Worm (Caenorhabditis elegans) whole organism, L1 larva: ENCODE data around the gene str-175.
A peak's percentile ranks its signal among the peaks of the same experiment; 100 is the strongest.

ENCODE experiments used
- C04F5.9 ChIP-seq: sonication (generic microtip); optimal IDR thresholded peaks from 2 replicates; lab custom pipeline; 2016; ENCODE audit warnings: missing genetic modification characterization, missing compliant biosample characterization
- C16A3.4 ChIP-seq: fragments of 150-350 bp; optimal IDR thresholded peaks from 2 replicates; lab custom pipeline; 2014; ENCODE audit warnings: missing biosample characterization, missing genetic modification characterization
- Y116A8C.19 ChIP-seq: sonication (generic microtip); optimal IDR thresholded peaks from 2 replicates; lab custom pipeline; 2016; ENCODE audit warnings: missing compliant biosample characterization, missing genetic modification characterization, borderline replicate concordance
- aha-1 ChIP-seq: fragments of 150-350 bp; optimal IDR thresholded peaks from 2 replicates; lab custom pipeline; 2014; ENCODE audit warnings: missing biosample characterization, missing genetic modification characterization
- aly-2 ChIP-seq: fragments of 150-350 bp; optimal IDR thresholded peaks from 2 replicates; lab custom pipeline; 2014; ENCODE audit warnings: missing biosample characterization, missing genetic modification characterization
- ama-1 ChIP-seq: fragments of 150-350 bp; optimal IDR thresholded peaks from 2 replicates; lab custom pipeline; 2014
- ceh-82 ChIP-seq, 3 experiments: fragments of 150-350 bp in 1 of 3; sonication (generic microtip) in 2 of 3; optimal IDR thresholded peaks; 2 replicates each; lab custom pipeline; 2014 to 2017; ENCODE audit warnings: missing biosample characterization in 3 of 3, missing genetic modification characterization in 3 of 3
- ceh-88 ChIP-seq: fragments of 200-800 bp; sonication (Bioruptor generic); IDR thresholded peaks from 2 replicates; pipeline ENCODE4 v1.3.6; 2022; ENCODE audit warnings: missing genetic modification characterization, missing compliant biosample characterization
- ceh-90 ChIP-seq: sonication (generic microtip); optimal IDR thresholded peaks from 2 replicates; lab custom pipeline; 2016; ENCODE audit warnings: missing genetic modification characterization, missing compliant biosample characterization
- dpl-1 ChIP-seq, 3 experiments: fragments of 150-350 bp in 2 of 3; sonication (generic microtip) in 1 of 3; optimal IDR thresholded peaks; 2 replicates each; lab custom pipeline; 2014 to 2017; ENCODE audit warnings: missing biosample characterization in 3 of 3, missing genetic modification characterization in 3 of 3, missing genetic modification reagents in 3 of 3
- efl-1 ChIP-seq, 4 experiments: fragments of 150-350 bp; optimal IDR thresholded peaks in 3 of 4; peaks in 1 of 4; 1 replicate in 1 of 4; 2 replicates in 3 of 4; lab custom pipeline; 2014; ENCODE audit warnings: missing biosample characterization in 2 of 4, missing genetic modification characterization in 2 of 4, missing genetic modification reagents in 2 of 4
- egl-13 ChIP-seq: sonication (generic microtip); optimal IDR thresholded peaks from 2 replicates; lab custom pipeline; 2016; ENCODE audit warnings: missing genotype, missing genetic modification reagents, missing genetic modification characterization, missing compliant biosample characterization
- elt-3 ChIP-seq, 6 experiments: fragments of 150-350 bp in 1 of 6; sonication (generic microtip); optimal IDR thresholded peaks; 2 replicates each; lab custom pipeline; 2017 to 2018; ENCODE audit warnings: missing biosample characterization in 6 of 6, missing genetic modification characterization in 6 of 6, inconsistent platforms in 1 of 6
- ets-5 ChIP-seq: fragments of 200-800 bp; sonication (Bioruptor generic); IDR thresholded peaks from 2 replicates; pipeline ENCODE4 v1.3.6; 2022; ENCODE audit warnings: missing genetic modification characterization, missing compliant biosample characterization
- fkh-8 ChIP-seq: sonication (generic microtip); optimal IDR thresholded peaks from 2 replicates; lab custom pipeline; 2016; ENCODE audit warnings: mild to moderate bottlenecking, missing genetic modification characterization, missing compliant biosample characterization
- fos-1 ChIP-seq: fragments of 150-350 bp; optimal IDR thresholded peaks from 2 replicates; lab custom pipeline; 2014; ENCODE audit warnings: missing biosample characterization, missing genetic modification characterization
- hlh-4 ChIP-seq: sonication (generic microtip); optimal IDR thresholded peaks from 2 replicates; lab custom pipeline; 2016; ENCODE audit warnings: mild to moderate bottlenecking, missing genetic modification characterization, missing compliant biosample characterization
- jun-1 ChIP-seq: fragments of 150-350 bp; optimal IDR thresholded peaks from 2 replicates; lab custom pipeline; 2014; ENCODE audit warnings: missing biosample characterization, missing genetic modification reagents, missing genetic modification characterization
- lin-13 ChIP-seq: fragments of 150-350 bp; optimal IDR thresholded peaks from 2 replicates; lab custom pipeline; 2014; ENCODE audit warnings: missing biosample characterization, missing genetic modification reagents, missing genetic modification characterization
- lin-14 ChIP-seq: fragments of 200-800 bp; sonication (Bioruptor generic); optimal IDR thresholded peaks from 2 replicates; lab custom pipeline; 2018; ENCODE audit warnings: mild to moderate bottlenecking, missing genetic modification characterization, moderate library complexity, missing compliant biosample characterization
- lin-15B ChIP-seq: fragments of 150-350 bp; sonication (generic microtip); optimal IDR thresholded peaks from 3 replicates; lab custom pipeline; 2014; ENCODE audit warnings: missing biosample characterization, missing genetic modification characterization
- lin-39 ChIP-seq: fragments of 150-350 bp; optimal IDR thresholded peaks from 2 replicates; lab custom pipeline; 2014; ENCODE audit warnings: missing biosample characterization, missing genetic modification reagents, missing genetic modification characterization
- lir-3 ChIP-seq: sonication (generic microtip); optimal IDR thresholded peaks from 2 replicates; lab custom pipeline; 2016; ENCODE audit warnings: mild to moderate bottlenecking, missing genetic modification characterization, moderate library complexity, missing compliant biosample characterization; ENCODE audit not compliant: poor library complexity
- mef-2 ChIP-seq: fragments of 150-350 bp; optimal IDR thresholded peaks from 2 replicates; lab custom pipeline; 2014; ENCODE audit warnings: missing biosample characterization, missing genetic modification characterization
- mep-1 ChIP-seq: fragments of 150-350 bp; optimal IDR thresholded peaks from 2 replicates; lab custom pipeline; 2014; ENCODE audit warnings: missing biosample characterization, missing genetic modification characterization
- nhr-11 ChIP-seq: fragments of 150-350 bp; optimal IDR thresholded peaks from 2 replicates; lab custom pipeline; 2014; ENCODE audit warnings: missing biosample characterization, missing genetic modification characterization
- nhr-28 ChIP-seq: fragments of 150-350 bp; optimal IDR thresholded peaks from 2 replicates; lab custom pipeline; 2014; ENCODE audit warnings: missing biosample characterization, missing genetic modification characterization
- nhr-47 ChIP-seq: sonication (generic microtip); optimal IDR thresholded peaks from 2 replicates; lab custom pipeline; 2016; ENCODE audit warnings: mild to moderate bottlenecking, missing genetic modification characterization, moderate library complexity, missing compliant biosample characterization
- nhr-76 ChIP-seq: sonication (generic microtip); optimal IDR thresholded peaks from 2 replicates; lab custom pipeline; 2017; ENCODE audit warnings: missing biosample characterization, missing genetic modification characterization
- nhr-77 ChIP-seq: fragments of 150-350 bp; optimal IDR thresholded peaks from 2 replicates; lab custom pipeline; 2014; ENCODE audit warnings: missing biosample characterization, missing genetic modification characterization
- nhr-84 ChIP-seq: sonication (generic microtip); optimal IDR thresholded peaks from 2 replicates; lab custom pipeline; 2017; ENCODE audit warnings: missing biosample characterization, missing genetic modification characterization
- nhr-85 ChIP-seq: sonication (generic microtip); peaks from one replicate; lab custom pipeline; 2016; ENCODE audit warnings: missing genetic modification characterization, inconsistent platforms, missing compliant biosample characterization
- pag-3 ChIP-seq: sonication (generic microtip); optimal IDR thresholded peaks from 2 replicates; lab custom pipeline; 2017; ENCODE audit warnings: missing genetic modification characterization, mild to moderate bottlenecking, missing compliant biosample characterization, antibody characterized with exemption, borderline replicate concordance; ENCODE audit not compliant: insufficient read depth
- pax-3 ChIP-seq: fragments of 200-800 bp; sonication (Bioruptor generic); optimal IDR thresholded peaks from 2 replicates; lab custom pipeline; 2018; ENCODE audit warnings: mild to moderate bottlenecking, missing genetic modification characterization, moderate library complexity, missing compliant biosample characterization
- rnt-1 ChIP-seq: sonication (generic microtip); optimal IDR thresholded peaks from 2 replicates; lab custom pipeline; 2016; ENCODE audit warnings: mild to moderate bottlenecking, missing genetic modification characterization, moderate library complexity, missing compliant biosample characterization
- snpc-4 ChIP-seq: fragments of 150-350 bp; optimal IDR thresholded peaks from 2 replicates; lab custom pipeline; 2014; ENCODE audit warnings: missing biosample characterization, missing genetic modification characterization
- snu-23 ChIP-seq: sonication (generic microtip); optimal IDR thresholded peaks from 2 replicates; lab custom pipeline; 2016; ENCODE audit warnings: missing genetic modification characterization, missing compliant biosample characterization
- sox-4 ChIP-seq: sonication (generic microtip); optimal IDR thresholded peaks from 2 replicates; lab custom pipeline; 2016; ENCODE audit warnings: missing genetic modification characterization, missing compliant biosample characterization
- sptf-1 ChIP-seq: fragments of 150-350 bp; optimal IDR thresholded peaks from 2 replicates; lab custom pipeline; 2014; ENCODE audit warnings: missing biosample characterization, missing genetic modification characterization
- sup-37 ChIP-seq: fragments of 200-800 bp; sonication (Bioruptor generic); optimal IDR thresholded peaks from 2 replicates; lab custom pipeline; 2018; ENCODE audit warnings: mild to moderate bottlenecking, missing genetic modification characterization, missing compliant biosample characterization
- swsn-7 ChIP-seq: sonication (generic microtip); optimal IDR thresholded peaks from 2 replicates; lab custom pipeline; 2016; ENCODE audit warnings: missing genetic modification characterization, missing compliant biosample characterization
- tlp-1 ChIP-seq: fragments of 150-350 bp; optimal IDR thresholded peaks from 2 replicates; lab custom pipeline; 2014; ENCODE audit warnings: missing biosample characterization, missing genetic modification characterization
- unc-130 ChIP-seq: fragments of 150-350 bp; optimal IDR thresholded peaks from 2 replicates; lab custom pipeline; 2017; ENCODE audit warnings: missing biosample characterization, missing genetic modification characterization, inconsistent platforms
- unc-86 ChIP-seq: sonication (generic microtip); optimal IDR thresholded peaks from 2 replicates; lab custom pipeline; 2016; ENCODE audit warnings: missing genetic modification characterization, missing compliant biosample characterization
- unc-98 ChIP-seq: fragments of 200-800 bp; sonication (Bioruptor generic); IDR thresholded peaks from 2 replicates; pipeline ENCODE4 v1.3.6; 2022; ENCODE audit warnings: missing genetic modification characterization, missing compliant biosample characterization
- zag-1 ChIP-seq: fragments of 150-350 bp; optimal IDR thresholded peaks from 2 replicates; lab custom pipeline; 2014; ENCODE audit warnings: missing biosample characterization, missing genetic modification characterization
- zip-4 ChIP-seq: fragments of 200-800 bp; sonication (Bioruptor generic); optimal IDR thresholded peaks from 2 replicates; lab custom pipeline; 2018; ENCODE audit warnings: mild to moderate bottlenecking, missing genetic modification characterization, moderate library complexity, missing compliant biosample characterization
- ztf-11 ChIP-seq, 2 experiments: sonication (generic microtip); optimal IDR thresholded peaks; 2 replicates each; lab custom pipeline; 2016 to 2017; ENCODE audit warnings: missing genetic modification characterization in 2 of 2, missing biosample characterization in 1 of 2, missing compliant biosample characterization in 1 of 2
- ztf-4 ChIP-seq: fragments of 150-350 bp; optimal IDR thresholded peaks from 2 replicates; lab custom pipeline; 2014; ENCODE audit warnings: missing biosample characterization, missing genetic modification characterization

str-175 gene

ce11 chrIV:4885435-4885834, 15.0 kb upstream of the str-175 start:
- TF ChIP-seq ceh-82 (tag; optimal IDR thresholded peaks at IDR 0.05; lab: Kevin White, UChicago) (no peak), unc-98 (GFP tag; lab: Robert Waterston, UW) (no peak), snpc-4 (tag; lab: Kevin White, UChicago) (peak; percentile 53)

DNA sequence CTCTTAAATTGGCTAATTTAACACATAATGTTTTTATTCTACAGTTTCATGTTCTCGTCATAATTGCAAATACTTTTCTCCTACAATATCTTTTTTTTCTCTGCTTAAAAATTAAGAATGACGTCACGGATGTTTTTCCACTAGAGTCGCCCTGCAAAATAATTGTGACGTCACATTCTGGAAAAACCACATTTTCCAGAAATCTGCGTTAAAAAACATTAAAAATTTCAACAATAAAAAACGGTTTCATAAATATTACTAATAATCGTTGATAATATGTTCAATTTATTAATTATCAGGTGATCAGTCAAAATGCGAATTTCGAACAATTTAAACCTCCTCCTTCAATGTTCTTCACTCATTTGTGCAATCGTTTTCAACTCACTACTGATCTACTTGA, 13.5 kb upstream of the str-175 start, which contains the start of gene str-166:
Gene str-166 (plus strand): TSS at position 301 of the 400 bp plus-strand sequence.
- TF ChIP-seq nhr-11 (tag; lab: Kevin White, UChicago) (no peak), ztf-4 (tag; lab: Kevin White, UChicago) (no peak), hlh-4 (tag; lab: Kevin White, UChicago) (no peak), efl-1 (optimal IDR thresholded peaks at IDR 0.05; lab: Kevin White, UChicago) (no peak), efl-1 (GFP tag; optimal IDR thresholded peaks at IDR 0.05 in 1 of 2; lab: Kevin White, UChicago) (peak in 1 of 2 experiments; percentile 85), Y116A8C.19 (no peak)

DNA sequence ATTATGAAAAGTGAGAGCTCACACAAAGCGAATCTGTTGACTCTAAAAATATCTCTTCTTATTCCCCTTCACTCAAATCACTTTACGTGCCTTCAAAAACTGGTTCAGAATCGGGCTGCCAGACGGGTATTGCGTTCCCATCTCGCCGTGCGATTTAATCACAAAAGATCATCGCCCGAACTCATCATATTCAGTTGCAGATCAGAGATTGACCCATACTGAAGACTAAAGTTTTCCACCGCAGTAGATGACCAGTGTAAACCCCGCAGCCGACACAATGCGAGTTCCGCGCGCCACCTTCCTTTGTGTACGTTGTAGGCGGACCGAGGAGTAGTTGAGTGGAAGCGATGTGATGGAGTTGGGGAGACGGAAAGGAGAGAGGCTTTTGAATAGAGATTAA, 10.2 kb upstream of the str-175 start:
- TF ChIP-seq nhr-28 (tag; lab: Kevin White, UChicago) (no peak), fkh-8 (tag; lab: Kevin White, UChicago) (no peak), tlp-1 (tag; lab: Kevin White, UChicago) (no peak), zag-1 (tag; lab: Kevin White, UChicago) (no peak), rnt-1 (peak; percentile 85), ceh-88 (GFP tag; lab: Robert Waterston, UW) (peak; percentile 39; the same call in 1 of the 2 replicates), sptf-1 (tag; lab: Kevin White, UChicago) (no peak), sup-37 (GFP tag; lab: Kevin White, UChicago) (no peak), C04F5.9 (tag; lab: Kevin White, UChicago) (no peak), pax-3 (no peak), dpl-1 (GFP tag; optimal IDR thresholded peaks at IDR 0.05; lab: Kevin White, UChicago) (peak in 1 of 3 experiments; percentile 8), nhr-76 (tag; lab: Kevin White, UChicago) (no peak), lin-14 (peak; percentile 93), egl-13 (tag; lab: Kevin White, UChicago) (no peak), jun-1 (tag; lab: Kevin White, UChicago) (no peak), aha-1 (tag; lab: Kevin White, UChicago) (no peak), nhr-85 (tag; lab: Kevin White, UChicago) (peak; percentile 96), lin-39 (tag; lab: Kevin White, UChicago) (peak; percentile 13), unc-98 (GFP tag; lab: Robert Waterston, UW) (no peak), ztf-11 (tag; optimal IDR thresholded peaks at IDR 0.05; lab: Kevin White, UChicago) (no peak), sox-4 (peak; percentile 32), nhr-77 (tag; lab: Kevin White, UChicago) (peak; percentile 50), snu-23 (GFP tag; lab: Kevin White, UChicago) (peak; percentile 78), lin-13 (GFP tag; lab: Kevin White, UChicago) (peak; percentile 21), efl-1 (optimal IDR thresholded peaks at IDR 0.05; lab: Kevin White, UChicago) (peak; percentile 33 to 61), efl-1 (GFP tag; optimal IDR thresholded peaks at IDR 0.05 in 1 of 2; lab: Kevin White, UChicago) (peak; percentile 16 to 93), nhr-84 (no peak), lir-3 (no peak), elt-3 (tag; optimal IDR thresholded peaks at IDR 0.05; lab: Kevin White, UChicago) (peak in 3 of 6 experiments; percentile 20 to 62 (median 29)), ets-5 (GFP tag; lab: Robert Waterston, UW) (no peak), fos-1 (tag; lab: Kevin White, UChicago) (peak; percentile 15), zip-4 (GFP tag; lab: Kevin White, UChicago) (peak; percentile 52), unc-130 (tag; lab: Kevin White, UChicago) (no peak), pag-3 (tag; lab: Kevin White, UChicago) (no peak), aly-2 (tag; lab: Kevin White, UChicago) (no peak), mef-2 (tag; lab: Kevin White, UChicago) (no peak), ceh-90 (tag; lab: Kevin White, UChicago) (no peak), C16A3.4 (tag; lab: Kevin White, UChicago) (no peak), lin-15B (tag; lab: Kevin White, UChicago) (no peak), unc-86 (tag; lab: Kevin White, UChicago) (peak; percentile 36), ama-1 (lab: Kevin White, UChicago) (no peak), nhr-47 (tag; lab: Kevin White, UChicago) (peak; percentile 78), swsn-7 (peak; percentile 75), mep-1 (tag; lab: Kevin White, UChicago) (peak; percentile 52)
